Fruit fly (Drosophila melanogaster): Measurements from ENCODE around the gene Pka-C1.

DNA sequence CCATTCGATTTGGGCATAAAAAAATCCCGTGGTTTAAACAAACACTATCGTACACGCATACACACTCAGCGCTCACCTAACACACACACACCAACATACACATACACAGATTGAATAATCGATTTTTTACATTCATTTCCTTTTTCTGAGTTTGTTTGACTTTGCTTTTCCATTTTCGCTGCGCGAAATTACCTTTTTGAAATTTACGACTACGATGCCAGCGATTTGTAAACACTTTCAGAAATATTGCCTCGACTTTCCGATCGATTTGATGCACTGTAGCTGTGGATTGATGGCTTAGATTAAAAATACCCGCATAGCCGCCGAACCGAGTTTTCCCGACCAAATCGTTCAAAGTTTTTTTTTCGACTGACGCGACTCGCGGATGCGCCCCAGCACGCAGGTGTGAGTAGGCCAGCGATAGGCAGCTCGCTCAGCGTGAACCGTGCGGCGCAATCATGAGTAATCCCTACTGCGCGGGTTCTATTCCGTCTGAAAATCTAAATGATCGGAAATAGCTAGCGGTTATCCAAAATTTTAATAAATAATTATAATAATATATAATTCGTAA, at the start of gene Pka-C1:
- no peak for TF ChIP-seq Myc (optimal IDR thresholded peaks at IDR 0.05)
- TF ChIP-seq psq (optimal IDR thresholded peaks at IDR 0.05) = no peak
